Worm (Caenorhabditis elegans): ENCODE measurements around the gene C46F9.5.

DNA sequence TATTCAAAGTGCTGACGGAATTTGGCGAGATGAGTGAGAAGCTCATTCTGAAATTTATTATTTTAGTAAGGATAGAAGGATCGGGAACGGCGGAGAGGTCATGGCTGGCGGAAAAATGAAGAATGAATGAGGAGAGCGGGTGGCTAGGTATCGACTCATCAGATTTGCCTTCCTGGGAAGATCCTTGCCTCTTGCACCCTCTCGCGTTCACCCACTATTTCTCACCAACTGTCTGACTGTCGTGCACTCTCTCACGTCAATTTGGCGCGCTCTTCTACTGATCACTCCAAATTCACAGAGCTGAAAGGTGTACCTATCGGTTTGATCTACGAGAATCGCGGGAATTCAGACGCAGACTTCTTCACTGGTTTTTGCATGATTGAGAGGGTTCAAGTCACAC lies 47.3 kb upstream of the C46F9.5 start, which contains the start of gene fbxb-97:
- TF ChIP-seq lir-1 (GFP tag; conservative IDR thresholded peaks at IDR 0.05), result no peak
- TF ChIP-seq nfya-1 (tag; optimal IDR thresholded peaks at IDR 0.05; ENCODE audit: borderline replicate concordance, insufficient read depth), result no peak
- no peak for TF ChIP-seq T26A5.8 (tag; optimal IDR thresholded peaks at IDR 0.05)
- no peak for TF ChIP-seq bed-2 (GFP tag; IDR thresholded peaks at IDR 0.05)
- TF ChIP-seq ama-1 (optimal IDR thresholded peaks at IDR 0.05), result no peak
- TF ChIP-seq ama-1 (GFP tag; optimal IDR thresholded peaks at IDR 0.05), result no peak
- TF ChIP-seq pha-4 (tag; optimal IDR thresholded peaks at IDR 0.05), result no peak
- no peak for TF ChIP-seq unc-62 (GFP tag; optimal IDR thresholded peaks at IDR 0.05)
- TF ChIP-seq Y53G8AR.9 (GFP tag; conservative IDR thresholded peaks at IDR 0.05), result no peak
- TF ChIP-seq unc-130 (GFP tag; optimal IDR thresholded peaks at IDR 0.05), result no peak
- no peak for TF ChIP-seq mel-28 (tag; optimal IDR thresholded peaks at IDR 0.05; ENCODE audit: borderline replicate concordance)
- TF ChIP-seq ztf-28 (GFP tag; IDR thresholded peaks at IDR 0.05), result no peak
- TF ChIP-seq hsf-1 (GFP tag; IDR thresholded peaks at IDR 0.05), result no peak
- no peak for TF ChIP-seq lsl-1 (GFP tag; optimal IDR thresholded peaks at IDR 0.05)
- TF ChIP-seq nhr-179 (tag; optimal IDR thresholded peaks at IDR 0.05), result no peak
